Worm (Caenorhabditis elegans) whole organism, mixed stage, embryonic: ENCODE measurements around the gene C29F3.7.

Experiments
- M03D4.4 ChIP-seq: sonication (generic microtip); optimal IDR thresholded peaks from 2 replicates; lab custom pipeline; 2017; ENCODE audit warnings: mild to moderate bottlenecking, missing genetic modification characterization, missing compliant biosample characterization
- blmp-1 ChIP-seq: fragments of 150-350 bp; optimal IDR thresholded peaks from 2 replicates; lab custom pipeline; 2014; ENCODE audit warnings: missing biosample characterization, missing genetic modification characterization
- cnd-1 ChIP-seq: fragments of 200-800 bp; sonication (Bioruptor generic); optimal IDR thresholded peaks from 2 replicates; lab custom pipeline; 2018; ENCODE audit warnings: mild to moderate bottlenecking, missing genetic modification characterization, missing compliant biosample characterization
- pha-4 ChIP-seq: fragments of 150-350 bp; optimal IDR thresholded peaks from 2 replicates; lab custom pipeline; 2018; ENCODE audit warnings: missing biosample characterization, missing genetic modification reagents, missing genetic modification characterization
- unc-62 ChIP-seq: fragments of 150-350 bp; optimal IDR thresholded peaks from 2 replicates; lab custom pipeline; 2014; ENCODE audit warnings: missing biosample characterization, missing genetic modification reagents, missing genetic modification characterization
- ztf-11 ChIP-seq: fragments of 150-350 bp; optimal IDR thresholded peaks from 2 replicates; lab custom pipeline; 2014; ENCODE audit warnings: missing biosample characterization, missing genetic modification characterization

ce11 chrV:15384733-15385132, 30.0 kb downstream of the C29F3.7 start, which contains the start of gene str-102:
- TF ChIP-seq pha-4 (tag; lab: Kevin White, UChicago) (no peak), cnd-1 (tag; lab: Kevin White, UChicago) (no peak), unc-62 (GFP tag; lab: Kevin White, UChicago) (no peak), ztf-11 (tag; lab: Kevin White, UChicago) (no peak), blmp-1 (no peak), M03D4.4 (tag; lab: Kevin White, UChicago) (no peak)
